Fruit fly (Drosophila melanogaster) S2 (cell line): ENCODE measurements around the gene LKRSDH.

Experiments used
- CG8478 ChIP-seq: fragments of >200 bp; optimal IDR thresholded peaks from 2 replicates; lab custom pipeline; 2018
- CTCF ChIP-seq, 2 experiments: fragments of >200 bp; optimal IDR thresholded peaks; 2 replicates each; lab custom pipeline; 2018

Gene LKRSDH

DNA sequence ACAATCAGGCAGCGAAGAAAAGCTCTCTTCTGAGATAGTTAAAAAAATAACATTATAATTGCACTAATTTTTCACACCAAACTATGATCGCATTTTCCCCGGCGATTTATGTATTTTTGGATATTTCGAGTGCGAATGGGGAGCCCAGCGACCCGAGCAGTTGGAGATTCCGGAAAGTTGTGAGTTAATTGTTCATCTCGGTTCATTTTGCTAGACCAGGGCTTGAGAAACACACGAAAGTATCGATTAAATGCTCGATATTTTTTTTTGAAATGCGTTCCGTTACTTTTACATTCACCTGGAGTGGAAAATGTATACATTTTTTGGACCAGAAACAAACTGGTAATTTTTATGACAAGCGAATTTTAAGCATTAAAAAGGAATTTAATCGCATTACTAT lies 14.8 kb upstream of the LKRSDH start, which contains the start of gene Cdc14:
Gene Cdc14, minus strand, starts transcription at position 185 of the 400 bp plus-strand sequence.
- no peak for TF ChIP-seq CG8478 (lab: Kevin White, UChicago)
- TF ChIP-seq CTCF (optimal IDR thresholded peaks at IDR 0.05; lab: Kevin White, UChicago): peak in 1 of 2 experiments; percentile 1

DNA sequence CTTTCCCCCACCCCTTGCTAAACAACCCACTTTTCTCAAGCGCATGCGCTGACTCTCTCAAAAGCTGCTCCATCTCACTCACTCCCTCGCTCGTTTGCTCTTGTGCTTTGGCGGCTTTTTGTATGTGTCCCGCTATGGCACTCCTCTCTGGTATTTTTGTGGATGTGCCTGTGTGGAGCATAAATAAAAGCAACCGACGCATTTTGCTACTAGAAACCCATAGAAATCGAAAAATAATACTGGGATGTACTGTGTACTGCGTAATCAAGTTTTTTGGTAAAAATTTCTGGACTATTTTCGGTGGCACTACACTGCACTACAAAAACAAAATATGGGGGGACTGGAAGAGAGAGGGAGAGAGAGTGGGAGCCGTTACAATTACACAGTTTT lies 13.9 kb upstream of the LKRSDH start:
- TF ChIP-seq CTCF (optimal IDR thresholded peaks at IDR 0.05; lab: Kevin White, UChicago): no peak
- TF ChIP-seq CG8478 (lab: Kevin White, UChicago): no peak

DNA sequence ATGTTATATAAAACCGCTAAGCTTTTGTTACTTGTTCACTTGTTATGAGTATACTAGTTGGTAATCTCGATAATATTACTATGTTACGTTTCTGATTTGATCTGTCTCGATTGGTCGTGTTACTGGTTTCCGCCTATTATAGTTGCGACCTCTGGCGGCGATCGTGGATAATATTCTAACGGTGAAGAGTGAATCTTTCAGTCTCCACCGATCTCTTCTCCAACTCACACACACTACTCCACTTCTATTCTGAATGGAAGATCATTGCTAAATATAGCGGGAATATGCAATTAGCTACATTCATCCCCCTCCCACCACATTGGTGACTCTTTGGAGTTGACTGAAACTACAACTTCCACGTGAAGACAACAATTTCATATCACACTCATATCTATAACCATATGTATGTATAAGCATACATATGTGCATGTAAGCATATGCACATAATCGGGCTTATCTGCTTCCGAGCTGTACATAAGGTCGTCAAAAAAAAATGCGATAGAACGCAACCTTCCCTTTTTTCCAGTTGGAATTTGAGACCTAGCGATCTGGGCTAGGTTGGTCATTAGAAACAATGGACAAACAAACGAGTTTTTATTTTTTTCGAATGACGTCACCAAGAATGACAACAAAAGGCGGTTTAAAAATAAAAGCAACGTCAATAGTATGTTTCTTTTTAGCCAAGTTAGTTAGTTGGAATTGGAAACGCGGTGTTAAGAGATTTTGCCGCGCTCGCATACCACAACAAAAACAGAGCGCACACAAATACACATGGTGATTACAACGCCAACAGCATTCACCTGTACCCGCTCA lies 13.3 kb upstream of the LKRSDH start:
- TF ChIP-seq CTCF (optimal IDR thresholded peaks at IDR 0.05; lab: Kevin White, UChicago) (peak; percentile 73 to 76), CG8478 (lab: Kevin White, UChicago) (no peak)

DNA sequence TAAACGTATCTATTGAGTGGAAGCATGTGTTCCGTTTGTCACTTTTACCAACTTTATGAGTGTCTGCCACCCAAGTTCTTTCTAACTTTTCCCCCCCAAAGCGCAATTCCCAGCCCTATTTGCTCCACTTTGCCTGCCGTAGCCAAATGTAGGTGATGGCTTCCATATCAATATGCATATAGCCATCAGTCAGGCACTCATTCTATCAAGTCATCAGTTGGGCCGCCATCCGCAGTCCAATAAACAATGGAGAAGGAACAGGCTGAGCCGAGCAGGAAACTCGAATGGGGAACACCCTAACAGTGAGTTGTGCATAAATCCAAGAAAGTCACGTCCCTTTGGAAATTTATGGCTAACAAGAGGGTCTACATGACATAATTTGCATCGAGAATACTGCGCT lies 11.8 kb upstream of the LKRSDH start:
- TF ChIP-seq CTCF (optimal IDR thresholded peaks at IDR 0.05; lab: Kevin White, UChicago): no peak
- TF ChIP-seq CG8478 (lab: Kevin White, UChicago): no peak

DNA sequence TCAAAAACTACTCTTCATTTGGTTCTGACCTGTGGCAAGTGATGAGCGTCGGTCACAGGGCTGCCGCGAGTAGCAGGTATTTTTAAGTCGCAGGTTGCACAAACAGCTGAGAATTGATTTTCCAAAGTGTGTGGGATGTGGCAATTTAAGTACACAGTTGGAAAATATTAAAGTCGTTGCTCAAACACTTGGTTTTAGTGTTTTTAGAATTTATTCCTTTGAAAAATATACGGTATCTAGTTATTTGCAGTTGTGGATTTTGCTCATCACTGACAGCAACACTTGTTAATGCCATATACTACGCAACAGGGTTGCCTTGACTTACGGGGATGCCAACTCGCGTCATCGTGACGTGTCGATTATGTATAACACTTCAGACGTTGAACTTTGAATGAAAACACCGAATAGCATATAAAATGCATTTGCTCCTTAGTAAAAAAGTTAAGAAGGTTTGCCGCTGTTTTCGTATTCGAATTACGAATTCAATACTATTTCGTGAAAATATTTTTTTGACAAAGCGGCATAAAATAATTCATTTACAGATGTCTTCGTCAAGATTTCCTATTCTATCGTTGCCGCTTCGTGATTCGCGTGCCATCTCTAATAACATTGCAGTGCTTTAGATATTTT lies 4.2 kb upstream of the LKRSDH start, which contains the start of the genes Herp and r2d2:
Gene Herp, minus strand, starts transcription at position 255 of the 630 bp plus-strand sequence.
Gene r2d2, plus strand, starts transcription at position 344 of the 630 bp plus-strand sequence.
- TF ChIP-seq CG8478 (lab: Kevin White, UChicago): no peak
- peak in 1 of 2 experiments; percentile 17 for TF ChIP-seq CTCF (optimal IDR thresholded peaks at IDR 0.05; lab: Kevin White, UChicago)

DNA sequence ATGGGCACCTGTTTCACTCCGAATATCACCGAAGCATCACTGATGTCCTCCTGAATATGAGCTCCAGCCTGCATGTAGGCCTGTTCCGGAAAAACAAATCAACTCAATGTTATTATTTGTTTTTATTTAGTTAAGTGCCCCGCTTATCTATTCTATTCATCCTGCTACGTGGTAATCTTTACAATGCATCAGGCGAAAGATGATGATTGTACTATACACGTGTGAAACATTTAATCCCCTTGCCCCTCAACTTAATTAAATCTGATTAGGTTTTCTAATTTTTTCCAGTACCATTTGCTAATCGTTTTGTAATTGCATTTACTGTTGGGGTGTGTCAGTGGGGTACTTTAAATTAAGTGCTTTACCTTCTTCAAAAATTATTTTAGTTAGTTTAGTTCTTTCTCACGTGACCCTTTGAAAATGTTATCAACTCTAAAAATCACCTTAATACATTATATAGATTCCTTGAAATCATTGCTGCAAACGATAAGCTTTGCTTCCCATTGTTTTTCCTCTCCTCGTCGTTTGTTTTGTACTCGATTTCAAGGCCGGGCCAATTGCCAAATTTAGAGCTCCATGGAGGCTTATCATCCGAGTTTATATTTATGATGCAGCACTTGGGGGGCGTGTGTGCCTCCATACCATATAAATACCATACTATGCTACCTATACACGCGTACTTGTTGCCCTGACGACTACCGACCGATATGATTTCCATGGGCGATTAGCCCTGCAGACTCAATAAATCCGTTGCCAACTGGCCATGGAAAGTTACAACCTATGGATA lies 877 bp downstream of the LKRSDH start:
- TF ChIP-seq CG8478 (lab: Kevin White, UChicago): no peak
- TF ChIP-seq CTCF (optimal IDR thresholded peaks at IDR 0.05; lab: Kevin White, UChicago): no peak

DNA sequence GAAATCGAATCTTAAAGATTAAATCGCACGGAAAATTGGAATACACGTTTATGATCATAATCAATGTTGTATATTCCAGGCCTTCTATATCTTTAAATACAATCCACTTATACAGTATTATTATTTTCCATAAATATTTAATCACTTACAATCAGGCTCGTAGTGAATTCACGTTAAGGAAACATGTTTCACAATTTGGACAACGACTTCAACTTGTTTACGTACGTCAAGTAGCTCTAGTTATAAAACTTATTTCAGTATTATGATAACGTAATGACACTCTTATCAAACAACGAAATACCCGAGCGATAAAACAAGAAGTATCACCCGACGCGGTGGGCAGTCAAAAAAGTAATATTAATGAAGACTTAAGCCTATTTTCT lies 4.4 kb downstream of the LKRSDH start:
- TF ChIP-seq CTCF (optimal IDR thresholded peaks at IDR 0.05; lab: Kevin White, UChicago) (no peak), CG8478 (lab: Kevin White, UChicago) (no peak)

DNA sequence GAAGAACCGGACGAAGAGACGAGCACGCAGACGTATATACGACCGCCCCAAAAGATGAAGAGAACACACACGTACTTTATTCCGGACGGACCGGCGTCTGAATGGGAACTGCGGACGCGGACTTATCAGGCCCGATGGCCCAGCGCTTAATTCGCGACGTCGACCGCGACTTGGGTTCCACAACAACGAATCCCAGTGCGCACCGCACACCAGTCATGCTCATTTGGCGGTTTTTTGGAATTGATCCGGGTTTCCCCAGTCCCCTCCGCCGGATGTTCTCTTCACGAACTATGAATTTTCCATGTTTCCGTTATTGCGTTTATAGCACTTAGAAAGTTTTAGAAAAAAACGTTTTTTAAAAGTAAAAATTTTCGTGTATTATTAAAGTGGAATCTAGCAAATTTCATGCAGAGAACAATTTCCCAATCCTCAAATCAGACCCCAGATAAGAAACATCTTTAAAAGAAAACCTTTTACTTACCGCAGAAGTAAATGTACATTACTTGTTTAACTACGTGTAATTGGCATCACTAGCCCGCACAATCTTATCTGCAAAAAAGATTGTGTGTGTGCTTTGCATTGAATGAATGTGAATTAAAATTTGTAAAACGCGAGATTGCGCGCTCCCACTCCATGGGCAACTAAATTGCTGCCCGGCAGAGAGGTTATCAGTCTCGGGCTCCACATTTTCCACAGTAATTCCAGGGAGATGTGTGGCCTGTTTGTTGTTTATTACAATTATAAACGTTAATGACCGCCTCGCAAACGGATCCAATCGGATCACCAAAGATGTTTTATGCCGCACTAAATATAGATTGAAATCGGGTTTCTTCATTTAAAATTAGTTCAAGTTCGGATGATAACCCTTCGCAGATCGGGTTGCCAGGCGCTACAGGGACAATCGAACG lies 5.1 kb downstream of the LKRSDH start, which contains the start of gene CG7149:
Gene CG7149, minus strand, starts transcription at position 110 of the 908 bp plus-strand sequence.
- no peak for TF ChIP-seq CTCF (optimal IDR thresholded peaks at IDR 0.05; lab: Kevin White, UChicago)
- no peak for TF ChIP-seq CG8478 (lab: Kevin White, UChicago)

DNA sequence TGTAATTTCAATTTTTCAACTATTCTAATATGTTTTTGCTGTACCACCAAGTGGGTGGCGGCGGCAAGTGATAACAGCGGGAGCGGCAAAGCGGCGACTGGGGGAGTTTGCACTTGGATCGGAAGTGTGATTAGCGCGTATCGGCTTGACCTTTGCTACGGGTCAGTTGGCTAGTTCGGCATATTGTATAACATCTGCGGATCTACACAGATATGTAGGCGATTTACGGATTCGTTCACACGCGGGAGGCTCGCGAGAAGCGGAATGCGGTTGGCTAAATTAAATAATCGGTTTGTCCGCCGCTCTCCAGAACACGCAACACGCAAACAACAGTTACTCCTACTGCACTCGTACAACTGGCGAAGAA lies 5.7 kb downstream of the LKRSDH start:
- no peak for TF ChIP-seq CG8478 (lab: Kevin White, UChicago)
- no peak for TF ChIP-seq CTCF (optimal IDR thresholded peaks at IDR 0.05; lab: Kevin White, UChicago)

DNA sequence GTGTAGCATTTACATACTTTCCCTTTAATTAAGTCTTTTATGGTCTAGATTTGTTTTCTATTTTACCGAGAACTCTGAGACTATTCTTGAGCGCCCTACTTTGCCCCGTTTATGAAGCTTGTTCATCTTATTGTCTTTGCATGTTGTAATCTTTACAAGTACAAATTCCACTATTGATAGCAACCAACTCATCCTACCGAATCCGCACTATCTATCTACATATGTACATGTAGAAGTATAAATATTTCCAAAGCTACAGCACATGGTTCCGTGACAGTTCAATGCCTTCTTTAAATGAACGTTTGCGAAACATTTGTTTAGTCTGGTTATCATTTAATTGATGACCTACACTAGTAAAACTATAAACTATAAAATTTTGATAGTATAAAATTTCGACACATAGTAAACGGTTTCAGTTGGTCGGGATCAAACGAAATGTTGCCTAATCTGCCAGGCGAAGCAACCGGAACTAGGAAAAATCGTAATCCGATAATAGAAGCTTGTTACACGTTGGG lies 6.8 kb downstream of the LKRSDH start:
- no peak for TF ChIP-seq CTCF (optimal IDR thresholded peaks at IDR 0.05; lab: Kevin White, UChicago)
- TF ChIP-seq CG8478 (lab: Kevin White, UChicago): no peak

DNA sequence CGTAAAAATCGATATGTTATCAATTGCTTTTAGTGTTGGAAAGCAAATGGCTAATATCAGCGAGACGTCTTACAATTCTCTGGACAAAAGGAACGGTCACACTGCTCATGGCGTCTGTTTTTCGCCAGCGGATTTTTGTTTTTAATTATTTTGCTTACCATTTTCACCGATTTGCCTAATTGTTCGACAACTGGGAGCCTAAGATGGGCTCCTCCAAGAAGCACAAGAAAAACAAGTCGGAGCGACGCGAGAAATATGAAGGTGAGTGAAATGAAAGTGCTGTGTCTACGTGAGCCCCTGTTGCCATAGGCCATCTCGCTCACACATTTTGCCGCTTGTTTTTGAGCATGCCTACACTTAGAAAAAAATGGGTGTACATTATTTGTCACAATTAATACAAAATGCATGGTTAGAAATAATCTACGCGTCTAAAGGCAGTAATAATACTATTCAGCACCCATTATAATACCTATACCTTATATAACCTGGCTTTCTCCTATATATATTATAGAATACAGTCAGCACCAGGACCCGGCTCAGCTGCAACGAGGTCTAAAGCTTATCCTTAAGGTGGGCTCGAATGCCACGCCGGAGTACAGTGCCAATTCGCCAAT lies 12.9 kb downstream of the LKRSDH start, which contains the start of gene Brd7-9:
Gene Brd7-9, plus strand, starts transcription at position 78 of the 614 bp plus-strand sequence.
- TF ChIP-seq CTCF (optimal IDR thresholded peaks at IDR 0.05; lab: Kevin White, UChicago) (no peak), CG8478 (lab: Kevin White, UChicago) (no peak)

DNA sequence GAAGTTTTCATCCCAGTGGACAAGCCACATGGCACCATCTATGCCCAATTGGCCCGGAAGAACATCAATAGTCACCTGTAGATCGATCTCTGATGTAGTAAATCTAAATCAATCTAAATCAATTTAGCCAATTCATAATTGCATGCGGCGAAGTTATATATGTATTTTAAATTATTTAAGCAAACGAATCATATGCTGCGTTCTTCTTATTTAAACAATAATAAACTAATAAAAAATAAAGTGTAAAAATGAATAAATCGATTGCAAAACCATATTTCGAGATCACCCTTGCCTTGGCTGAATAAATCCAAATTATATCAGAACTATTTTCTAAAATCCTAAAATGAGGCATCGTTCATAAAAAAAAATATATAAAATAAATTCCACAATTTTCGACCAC lies 14.6 kb downstream of the LKRSDH start, which contains the start of gene CG7164:
Gene CG7164, plus strand, starts transcription at position 301 of the 400 bp plus-strand sequence.
- TF ChIP-seq CTCF (optimal IDR thresholded peaks at IDR 0.05; lab: Kevin White, UChicago): no peak
- TF ChIP-seq CG8478 (lab: Kevin White, UChicago): no peak

DNA sequence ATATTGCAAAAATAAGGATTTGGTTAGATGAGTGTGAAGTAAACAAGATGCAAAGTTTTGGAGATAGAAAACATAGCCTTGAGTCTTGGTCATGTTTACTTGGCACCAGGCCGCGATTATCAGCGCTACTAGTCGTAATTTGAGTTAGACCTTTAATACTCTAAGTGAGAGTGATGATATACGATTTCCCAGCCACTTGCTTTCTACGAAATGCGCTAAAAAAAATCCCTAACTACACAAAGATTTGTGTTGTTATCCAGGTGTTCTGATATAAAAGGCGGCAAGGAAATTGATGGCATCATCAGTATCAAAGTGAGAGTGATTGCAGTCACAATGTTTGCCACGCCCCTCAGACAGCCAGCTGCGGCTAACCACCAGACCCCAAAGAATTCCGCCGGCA lies 16.0 kb downstream of the LKRSDH start, which contains the start of gene Uro:
Gene Uro, plus strand, starts transcription at position 301 of the 400 bp plus-strand sequence.
- no peak for TF ChIP-seq CG8478 (lab: Kevin White, UChicago)
- no peak for TF ChIP-seq CTCF (optimal IDR thresholded peaks at IDR 0.05; lab: Kevin White, UChicago)
